Worm (Caenorhabditis elegans) whole organism, young adult: ENCODE results near the gene F21H7.12.

Experiments
- B0261.1 ChIP-seq: sonication (generic microtip); optimal IDR thresholded peaks from 2 replicates; lab custom pipeline; 2016; ENCODE audit warnings: mild to moderate bottlenecking, missing genetic modification characterization, moderate library complexity, missing compliant biosample characterization
- B0336.3 ChIP-seq: fragments of 200-800 bp; sonication (Bioruptor generic); IDR thresholded peaks from 2 replicates; pipeline ENCODE4 v1.3.6; 2022; ENCODE audit warnings: missing genetic modification characterization, missing compliant biosample characterization
- C06A6.2 ChIP-seq: fragments of 200-800 bp; sonication (Bioruptor generic); conservative IDR thresholded peaks from 2 replicates; pipeline ENCODE4 v1.3.6; 2022; ENCODE audit warnings: missing genetic modification characterization, missing compliant biosample characterization
- F39B2.1 ChIP-seq: fragments of 200-800 bp; sonication (Bioruptor generic); IDR thresholded peaks from 2 replicates; pipeline ENCODE4 v1.3.6; 2022; ENCODE audit warnings: missing genetic modification reagents, missing genetic modification characterization, missing compliant biosample characterization
- F57A8.1 ChIP-seq: fragments of 200-800 bp; sonication (Bioruptor generic); optimal IDR thresholded peaks from 2 replicates; lab custom pipeline; 2018; ENCODE audit warnings: mild to moderate bottlenecking, missing genetic modification characterization, moderate library complexity, missing compliant biosample characterization
- F57C9.4 ChIP-seq: sonication (generic microtip); optimal IDR thresholded peaks from 2 replicates; lab custom pipeline; 2017; ENCODE audit warnings: mild to moderate bottlenecking, missing genetic modification characterization, missing compliant biosample characterization
- K11D2.4 ChIP-seq: fragments of 200-800 bp; sonication (Bioruptor generic); IDR thresholded peaks from 2 replicates; pipeline ENCODE4 v1.3.6; 2022; ENCODE audit warnings: missing genetic modification reagents, missing genetic modification characterization, missing compliant biosample characterization
- T07F8.4 ChIP-seq: sonication (generic microtip); optimal IDR thresholded peaks from 2 replicates; lab custom pipeline; 2016; ENCODE audit warnings: mild to moderate bottlenecking, missing genetic modification characterization, moderate library complexity, missing compliant biosample characterization
- T26A5.8 ChIP-seq: sonication (generic microtip); optimal IDR thresholded peaks from 2 replicates; lab custom pipeline; 2016; ENCODE audit warnings: missing genetic modification characterization, missing compliant biosample characterization
- Y56A3A.18 ChIP-seq: fragments of 200-800 bp; sonication (Bioruptor generic); IDR thresholded peaks from 2 replicates; pipeline ENCODE4 v1.3.6; 2022; ENCODE audit warnings: missing genetic modification reagents, missing genetic modification characterization, missing compliant biosample characterization
- Y67H2A.10 ChIP-seq: fragments of 200-800 bp; sonication (Bioruptor generic); conservative IDR thresholded peaks from 2 replicates; pipeline ENCODE4 v1.3.6; 2022; ENCODE audit warnings: missing genetic modification reagents, missing genetic modification characterization, missing compliant biosample characterization
- Y79H2A.3 ChIP-seq: fragments of 200-800 bp; sonication (Bioruptor generic); conservative IDR thresholded peaks from 2 replicates; pipeline ENCODE4 v1.3.6; 2022; ENCODE audit warnings: missing genetic modification reagents, missing genetic modification characterization, missing compliant biosample characterization
- ZK185.1 ChIP-seq: sonication (generic microtip); optimal IDR thresholded peaks from 2 replicates; lab custom pipeline; 2016; ENCODE audit warnings: mild to moderate bottlenecking, missing genetic modification characterization, missing compliant biosample characterization; ENCODE audit not compliant: poor library complexity, severe bottlenecking
- ama-1 ChIP-seq, 3 experiments: fragments of 150-350 bp in 1 of 3; sonication (generic microtip) in 2 of 3; optimal IDR thresholded peaks; 2 replicates each; lab custom pipeline; 2014 to 2018; ENCODE audit warnings: missing biosample characterization in 2 of 3, missing genetic modification characterization in 2 of 3, missing genetic modification reagents in 2 of 3
- attf-3 ChIP-seq: fragments of 200-800 bp; sonication (Bioruptor generic); conservative IDR thresholded peaks from 2 replicates; pipeline ENCODE4 v1.3.6; 2022; ENCODE audit warnings: missing genetic modification reagents, missing genetic modification characterization, missing compliant biosample characterization
- bed-1 ChIP-seq: fragments of 200-800 bp; sonication (Bioruptor generic); IDR thresholded peaks from 2 replicates; pipeline ENCODE4 v1.3.6; 2022; ENCODE audit warnings: missing genetic modification reagents, missing genetic modification characterization, missing compliant biosample characterization
- ceh-58 ChIP-seq: fragments of 200-800 bp; sonication (Bioruptor generic); IDR thresholded peaks from 2 replicates; pipeline ENCODE4 v1.3.6; 2022; ENCODE audit warnings: missing genetic modification characterization, missing compliant biosample characterization
- egl-44 ChIP-seq: fragments of 200-800 bp; sonication (Bioruptor generic); IDR thresholded peaks from 2 replicates; pipeline ENCODE4 v1.3.6; 2022; ENCODE audit warnings: missing genetic modification reagents, missing genetic modification characterization, missing compliant biosample characterization
- ets-4 ChIP-seq: fragments of 200-800 bp; sonication (Bioruptor generic); optimal IDR thresholded peaks from 2 replicates; lab custom pipeline; 2018; ENCODE audit warnings: mild to moderate bottlenecking, missing genetic modification characterization, missing compliant biosample characterization
- him-1 ChIP-seq: sonication (generic microtip); optimal IDR thresholded peaks from 2 replicates; lab custom pipeline; 2016; ENCODE audit warnings: missing genotype, missing genetic modification reagents, missing genetic modification characterization, missing compliant biosample characterization
- hlh-12 ChIP-seq: sonication (generic microtip); optimal IDR thresholded peaks from 2 replicates; lab custom pipeline; 2016; ENCODE audit warnings: missing genetic modification characterization, missing compliant biosample characterization
- hmg-1.2 ChIP-seq: fragments of 200-800 bp; sonication (Bioruptor generic); IDR thresholded peaks from 2 replicates; pipeline ENCODE4 v1.3.6; 2022; ENCODE audit warnings: missing genetic modification reagents, missing genetic modification characterization, missing compliant biosample characterization
- hmg-20 ChIP-seq: fragments of 200-800 bp; sonication (Bioruptor generic); IDR thresholded peaks from 2 replicates; pipeline ENCODE4 v1.3.6; 2022; ENCODE audit warnings: missing genetic modification reagents, missing genetic modification characterization, missing compliant biosample characterization
- hrde-1 ChIP-seq: sonication (generic microtip); optimal IDR thresholded peaks from 2 replicates; lab custom pipeline; 2016; ENCODE audit warnings: missing genetic modification characterization, mild to moderate bottlenecking, missing compliant biosample characterization, moderate library complexity, missing genotype, missing genetic modification reagents, borderline replicate concordance
- hsf-1 ChIP-seq: fragments of 200-800 bp; sonication (Bioruptor generic); IDR thresholded peaks from 2 replicates; pipeline ENCODE4 v1.3.6; 2022; ENCODE audit warnings: missing genetic modification reagents, missing genetic modification characterization, missing compliant biosample characterization
- lin-26 ChIP-seq: fragments of 200-800 bp; sonication (Bioruptor generic); IDR thresholded peaks from 2 replicates; pipeline ENCODE4 v1.3.6; 2022; ENCODE audit warnings: missing genetic modification reagents, missing genetic modification characterization, missing compliant biosample characterization
- lin-54 ChIP-seq: fragments of 200-800 bp; sonication (Bioruptor generic); optimal IDR thresholded peaks from 2 replicates; lab custom pipeline; 2018; ENCODE audit warnings: mild to moderate bottlenecking, missing genetic modification characterization, missing compliant biosample characterization
- madf-3 ChIP-seq: fragments of 200-800 bp; sonication (Bioruptor generic); IDR thresholded peaks from 2 replicates; pipeline ENCODE4 v1.3.6; 2022; ENCODE audit warnings: missing genetic modification reagents, missing genetic modification characterization, missing compliant biosample characterization
- mes-4 ChIP-seq: sonication (generic microtip); optimal IDR thresholded peaks from 2 replicates; lab custom pipeline; 2016; ENCODE audit warnings: missing genotype, missing genetic modification characterization, missing compliant biosample characterization
- nfya-2 ChIP-seq: fragments of 200-800 bp; sonication (Bioruptor generic); IDR thresholded peaks from 2 replicates; pipeline ENCODE4 v1.3.6; 2022; ENCODE audit warnings: missing genetic modification reagents, missing genetic modification characterization, missing compliant biosample characterization
- pbrm-1 ChIP-seq: fragments of 200-800 bp; sonication (Bioruptor generic); IDR thresholded peaks from 2 replicates; pipeline ENCODE4 v1.3.6; 2022; ENCODE audit warnings: missing genetic modification reagents, missing genetic modification characterization, missing compliant biosample characterization
- sea-2 ChIP-seq: fragments of 200-800 bp; sonication (Bioruptor generic); IDR thresholded peaks from 2 replicates; pipeline ENCODE4 v1.3.6; 2022; ENCODE audit warnings: missing genetic modification characterization, missing compliant biosample characterization
- snpc-1.3 ChIP-seq: sonication (generic microtip); optimal IDR thresholded peaks from 2 replicates; lab custom pipeline; 2017; ENCODE audit warnings: missing genetic modification characterization, mild to moderate bottlenecking, missing compliant biosample characterization, antibody characterized with exemption, moderate library complexity, missing genotype, missing genetic modification reagents; ENCODE audit not compliant: insufficient read depth
- somi-1 ChIP-seq: fragments of 200-800 bp; sonication (Bioruptor generic); optimal IDR thresholded peaks from 2 replicates; lab custom pipeline; 2018; ENCODE audit warnings: mild to moderate bottlenecking, missing genetic modification characterization, missing compliant biosample characterization
- sptf-2 ChIP-seq: fragments of 200-800 bp; sonication (Bioruptor generic); optimal IDR thresholded peaks from 2 replicates; lab custom pipeline; 2018; ENCODE audit warnings: mild to moderate bottlenecking, missing genetic modification characterization, missing compliant biosample characterization
- tbx-9 ChIP-seq: sonication (generic microtip); optimal IDR thresholded peaks from 2 replicates; lab custom pipeline; 2016; ENCODE audit warnings: borderline replicate concordance, missing genetic modification characterization, inconsistent platforms, missing compliant biosample characterization
- unc-62 ChIP-seq: fragments of 150-350 bp; optimal IDR thresholded peaks from 2 replicates; lab custom pipeline; 2014; ENCODE audit warnings: missing biosample characterization, missing genetic modification reagents, missing genetic modification characterization
- zfh-2 ChIP-seq: fragments of 200-800 bp; sonication (Bioruptor generic); conservative IDR thresholded peaks from 2 replicates; pipeline ENCODE4 v1.3.6; 2022; ENCODE audit warnings: missing genetic modification reagents, missing genetic modification characterization, missing compliant biosample characterization
- ztf-25 ChIP-seq: fragments of 200-800 bp; sonication (Bioruptor generic); IDR thresholded peaks from 2 replicates; pipeline ENCODE4 v1.3.6; 2022; ENCODE audit warnings: missing genetic modification reagents, missing genetic modification characterization, missing compliant biosample characterization
- ztf-26 ChIP-seq: sonication (generic microtip); optimal IDR thresholded peaks from 2 replicates; lab custom pipeline; 2017; ENCODE audit warnings: missing genetic modification characterization, missing compliant biosample characterization
- ztf-28 ChIP-seq: fragments of 200-800 bp; sonication (Bioruptor generic); IDR thresholded peaks from 2 replicates; pipeline ENCODE4 v1.3.6; 2022; ENCODE audit warnings: missing genetic modification reagents, missing genetic modification characterization, missing compliant biosample characterization
- ztf-6 ChIP-seq: fragments of 200-800 bp; sonication (Bioruptor generic); IDR thresholded peaks from 2 replicates; pipeline ENCODE4 v1.3.6; 2022; ENCODE audit warnings: missing genetic modification reagents, missing genetic modification characterization, missing compliant biosample characterization

Gene F21H7.12

ce11 chrV:16210257-16211002, 19.5 kb upstream of the F21H7.12 start, which contains the start of gene F11A5.16:
TSS of gene F11A5.16 (plus strand) at chrV:16210952.
- TF ChIP-seq zfh-2 (GFP tag; lab: Robert Waterston, UW) (peak; percentile 76), C06A6.2 (no peak)

- TF ChIP-seq Y56A3A.18 (GFP tag; lab: Robert Waterston, UW) (no peak), T07F8.4 (tag; lab: Kevin White, UChicago) (no peak), hlh-12 (tag; lab: Kevin White, UChicago) (no peak), him-1 (tag; lab: Kevin White, UChicago) (no peak), B0336.3 (GFP tag; lab: Robert Waterston, UW) (no peak), ztf-25 (no peak), egl-44 (GFP tag; lab: Robert Waterston, UW) (no peak), F57C9.4 (no peak), unc-62 (no peak), snpc-1.3 (tag; lab: Kevin White, UChicago) (no peak), pbrm-1 (no peak), hmg-1.2 (no peak), sptf-2 (GFP tag; lab: Kevin White, UChicago) (no peak), Y79H2A.3 (GFP tag; lab: Robert Waterston, UW) (no peak), hmg-20 (no peak), F39B2.1 (GFP tag; lab: Robert Waterston, UW) (no peak), ama-1 (optimal IDR thresholded peaks at IDR 0.05; lab: Kevin White, UChicago) (no peak), ama-1 (GFP tag; optimal IDR thresholded peaks at IDR 0.05; lab: Kevin White, UChicago) (no peak), ets-4 (GFP tag; lab: Kevin White, UChicago) (no peak), K11D2.4 (GFP tag; lab: Robert Waterston, UW) (no peak), mes-4 (no peak)
Observed at ce11 chrV:16211713-16212112, 18.3 kb upstream of the F21H7.12 start.

ce11 chrV:16213323-16213722, 16.6 kb upstream of the F21H7.12 start:
- TF ChIP-seq sea-2 (GFP tag; lab: Robert Waterston, UW) (no peak), C06A6.2 (peak; percentile 58; the same call in 1 of the 2 replicates), ztf-26 (peak; percentile 65), hsf-1 (no peak), somi-1 (peak; percentile 30)

ce11 chrV:16214505-16214904, 15.5 kb upstream of the F21H7.12 start, which contains the start of gene F11A5.9:
TSS of gene F11A5.9 (plus strand) at chrV:16214890.
- TF ChIP-seq B0261.1 (tag; lab: Kevin White, UChicago) (no peak), hrde-1 (no peak), sea-2 (GFP tag; lab: Robert Waterston, UW) (no peak), nfya-2 (GFP tag; lab: Robert Waterston, UW) (no peak)

- TF ChIP-seq madf-3 (GFP tag; lab: Robert Waterston, UW) = no peak
- TF ChIP-seq lin-26 = no peak
- TF ChIP-seq attf-3 (GFP tag; lab: Robert Waterston, UW) = no peak
- TF ChIP-seq nfya-2 (GFP tag; lab: Robert Waterston, UW) = no peak
- TF ChIP-seq T26A5.8 (tag; lab: Kevin White, UChicago) = no peak
- TF ChIP-seq ceh-58 = no peak
- TF ChIP-seq F57A8.1 (GFP tag; lab: Kevin White, UChicago) = no peak
- no peak for TF ChIP-seq hlh-12 (tag; lab: Kevin White, UChicago)
- TF ChIP-seq ztf-6 (GFP tag; lab: Robert Waterston, UW) = no peak
- TF ChIP-seq mes-4 = no peak
- TF ChIP-seq pbrm-1 = no peak
- TF ChIP-seq bed-1 (GFP tag; lab: Robert Waterston, UW) = no peak
- no peak for TF ChIP-seq ztf-28 (GFP tag; lab: Robert Waterston, UW)
- no peak for TF ChIP-seq Y67H2A.10
- TF ChIP-seq ZK185.1 (tag; lab: Kevin White, UChicago) = no peak
- no peak for TF ChIP-seq lin-54 (GFP tag; lab: Kevin White, UChicago)
- TF ChIP-seq tbx-9 (tag; lab: Kevin White, UChicago) = no peak
Observed at ce11 chrV:16218522-16218921, 11.4 kb upstream of the F21H7.12 start, which contains the start of gene F11A5.15. TSS of gene F11A5.15 (minus strand) at chrV:16218622.
